Worm (Caenorhabditis elegans): ENCODE results near the gene srp-7.

DNA sequence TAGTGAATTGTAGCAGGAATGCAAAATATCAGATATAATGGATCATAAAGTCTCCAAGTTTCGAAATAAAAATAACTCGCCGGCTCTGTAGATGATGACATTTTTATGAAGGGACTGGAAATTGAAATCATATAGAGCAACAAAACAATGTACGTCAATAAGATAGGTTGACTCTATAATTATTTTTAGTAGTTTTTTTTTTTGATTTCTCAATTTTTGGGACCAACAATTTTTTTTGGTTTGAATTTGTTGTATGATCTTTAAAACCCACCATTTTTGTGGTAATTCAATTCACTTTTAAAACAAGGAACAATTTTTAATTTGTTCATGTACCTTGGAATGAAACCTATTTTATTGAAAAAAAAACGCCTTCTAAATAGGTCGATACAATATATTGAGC lies 11.1 kb downstream of the srp-7 start, which contains the start of gene F20D6.12:
- no peak for TF ChIP-seq scrt-1 (GFP tag; IDR thresholded peaks at IDR 0.05)
- TF ChIP-seq tra-4 (tag; optimal IDR thresholded peaks at IDR 0.05): no peak
- TF ChIP-seq pes-1 (GFP tag; IDR thresholded peaks at IDR 0.05): no peak
- TF ChIP-seq tbx-37 (GFP tag; conservative IDR thresholded peaks at IDR 0.05): no peak
- TF ChIP-seq ama-1 (optimal IDR thresholded peaks at IDR 0.05): no peak
- TF ChIP-seq tbx-11 (GFP tag; IDR thresholded peaks at IDR 0.05): no peak
- TF ChIP-seq F13C5.2 (tag; optimal IDR thresholded peaks at IDR 0.05): no peak
- TF ChIP-seq ets-7 (tag; optimal IDR thresholded peaks at IDR 0.05): no peak
- no peak for TF ChIP-seq B0310.2 (tag; optimal IDR thresholded peaks at IDR 0.05)
- TF ChIP-seq flt-1 (GFP tag; IDR thresholded peaks at IDR 0.05): no peak

Data from whole organism, early embryonic.